Worm (Caenorhabditis elegans) whole organism, mixed stage, embryonic: Measurements from ENCODE around the gene T19D7.5.

Experiments used
- elt-1 ChIP-seq: sonication (generic microtip); optimal IDR thresholded peaks from 2 replicates; lab custom pipeline; 2017; ENCODE audit warnings: missing genetic modification characterization, mild to moderate bottlenecking, missing compliant biosample characterization, antibody characterized with exemption, moderate library complexity, borderline replicate concordance; ENCODE audit not compliant: insufficient read depth
- snpc-4 ChIP-seq: fragments of 150-350 bp; optimal IDR thresholded peaks from 2 replicates; lab custom pipeline; 2014; ENCODE audit warnings: missing biosample characterization, missing genetic modification characterization

DNA sequence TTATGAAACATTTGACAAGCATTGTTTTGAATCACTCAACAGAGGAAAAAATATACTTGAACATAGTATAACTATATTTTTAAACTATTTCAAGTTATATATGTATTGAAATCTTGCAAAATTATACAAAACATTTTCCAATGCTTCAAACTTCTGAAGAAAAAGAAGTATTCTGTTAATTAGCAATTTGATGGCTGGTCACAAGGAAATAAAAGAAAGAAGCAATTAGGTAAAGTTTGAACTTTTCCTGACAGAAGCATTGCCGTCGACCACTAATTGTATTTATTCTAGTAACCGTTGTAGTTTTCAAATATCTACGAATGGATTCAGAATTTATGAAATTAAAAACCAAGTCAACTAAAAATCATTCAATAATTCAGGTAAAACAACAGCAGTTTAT, 22.6 kb upstream of the T19D7.5 start:
- TF ChIP-seq snpc-4 (tag; lab: Kevin White, UChicago) = no peak
- TF ChIP-seq elt-1 = no peak
